Worm (Caenorhabditis elegans) whole organism, L1 larva: ENCODE results near the gene Y49E10.18.

Experiments used
- blmp-1 ChIP-seq: fragments of 150-350 bp; optimal IDR thresholded peaks from 2 replicates; lab custom pipeline; 2014; ENCODE audit warnings: missing biosample characterization, missing genetic modification characterization
- fos-1 ChIP-seq: fragments of 150-350 bp; optimal IDR thresholded peaks from 2 replicates; lab custom pipeline; 2014; ENCODE audit warnings: missing biosample characterization, missing genetic modification characterization
- lin-15B ChIP-seq: fragments of 150-350 bp; sonication (generic microtip); optimal IDR thresholded peaks from 3 replicates; lab custom pipeline; 2014; ENCODE audit warnings: missing biosample characterization, missing genetic modification characterization
- nhr-12 ChIP-seq: sonication (generic microtip); optimal IDR thresholded peaks from 2 replicates; lab custom pipeline; 2017; ENCODE audit warnings: missing biosample characterization, missing genetic modification characterization
- pag-3 ChIP-seq: sonication (generic microtip); optimal IDR thresholded peaks from 2 replicates; lab custom pipeline; 2017; ENCODE audit warnings: missing genetic modification characterization, mild to moderate bottlenecking, missing compliant biosample characterization, antibody characterized with exemption, borderline replicate concordance; ENCODE audit not compliant: insufficient read depth
- skn-1 ChIP-seq: fragments of 150-350 bp; optimal IDR thresholded peaks from 2 replicates; lab custom pipeline; 2014; ENCODE audit warnings: missing biosample characterization, missing genetic modification characterization
- unc-62 ChIP-seq: fragments of 150-350 bp; optimal IDR thresholded peaks from 2 replicates; lab custom pipeline; 2014; ENCODE audit warnings: missing biosample characterization, missing genetic modification reagents, missing genetic modification characterization
- vab-15 ChIP-seq: sonication (generic microtip); optimal IDR thresholded peaks from 2 replicates; lab custom pipeline; 2017; ENCODE audit warnings: missing genotype, mild to moderate bottlenecking, missing genetic modification characterization, missing compliant biosample characterization
- ztf-11 ChIP-seq, 2 experiments: sonication (generic microtip); optimal IDR thresholded peaks; 2 replicates each; lab custom pipeline; 2016 to 2017; ENCODE audit warnings: missing genetic modification characterization in 2 of 2, missing biosample characterization in 1 of 2, missing compliant biosample characterization in 1 of 2

DNA sequence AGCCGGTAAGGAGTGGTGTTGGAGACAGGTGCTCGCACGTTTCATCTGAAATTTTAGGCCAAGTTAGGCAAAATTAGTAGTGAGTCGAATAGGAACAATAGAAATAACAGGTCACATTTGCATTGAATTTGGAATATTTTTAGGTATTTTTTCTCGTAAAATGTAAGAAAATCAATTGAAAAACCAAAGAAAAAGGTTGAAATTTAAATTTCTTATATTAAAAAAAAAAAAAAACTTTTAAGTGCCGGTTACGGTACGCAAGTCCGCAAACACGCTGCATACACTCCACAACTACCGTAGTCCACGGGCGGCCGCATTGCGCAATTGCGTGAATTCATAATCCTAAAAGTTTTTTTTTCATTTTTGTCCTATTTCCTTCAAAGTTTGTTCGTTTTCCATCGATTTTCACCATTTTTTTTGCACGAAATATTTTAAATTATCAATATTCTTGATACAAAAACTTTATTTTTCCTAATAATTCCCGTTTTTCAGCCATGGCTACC, 49.7 kb upstream of the Y49E10.18 start, which contains the start of the genes Y111B2A.1 and Y111B2A.2:
- TF ChIP-seq blmp-1 (tag; lab: Kevin White, UChicago) (no peak), nhr-12 (tag; lab: Kevin White, UChicago) (no peak), fos-1 (tag; lab: Kevin White, UChicago) (no peak), unc-62 (GFP tag; lab: Kevin White, UChicago) (no peak), skn-1 (tag; lab: Kevin White, UChicago) (no peak), ztf-11 (tag; optimal IDR thresholded peaks at IDR 0.05; lab: Kevin White, UChicago) (no peak), pag-3 (tag; lab: Kevin White, UChicago) (no peak), vab-15 (tag; lab: Kevin White, UChicago) (no peak), lin-15B (no peak)
